Fruit fly (Drosophila melanogaster): Measurements from ENCODE around the gene Hmgcl.
A peak's percentile ranks its signal among the peaks of the same experiment; 100 is the strongest.

Gene Hmgcl

DNA sequence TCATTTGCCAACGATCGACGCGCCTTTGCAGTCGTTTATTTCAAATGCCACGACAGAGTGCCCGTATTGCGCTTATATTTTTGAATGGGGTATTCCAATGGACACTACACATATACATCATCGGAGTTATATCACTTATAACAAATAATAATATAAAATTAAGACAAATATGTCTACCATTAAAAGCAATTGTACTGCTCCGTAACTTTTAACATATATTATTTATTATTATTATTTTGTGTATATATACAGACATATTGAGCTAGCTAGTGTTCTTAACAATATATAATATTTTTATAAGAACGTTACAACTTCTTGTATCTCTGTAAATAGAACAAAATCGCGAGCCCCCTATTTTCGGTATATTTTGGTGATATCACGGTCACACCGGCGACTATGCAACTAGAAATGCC, 3.9 kb downstream of the Hmgcl start, which contains the start of the genes sip2 and Coprox (continued):
- TF ChIP-seq emc (GFP tag; optimal IDR thresholded peaks at IDR 0.05) = no peak
- no peak for TF ChIP-seq CG43689 (GFP tag; IDR thresholded peaks at IDR 0.05)
- peak; percentile 50 for TF ChIP-seq Chrac-16 (GFP tag; optimal IDR thresholded peaks at IDR 0.05)
- peak; percentile 27; the same call in 1 of the 3 replicates for TF ChIP-seq CG11695 (GFP tag; IDR thresholded peaks at IDR 0.05)
- TF ChIP-seq CG10543 (GFP tag; optimal IDR thresholded peaks at IDR 0.05) = peak; percentile 68
- TF ChIP-seq Oaz (GFP tag; IDR thresholded peaks at IDR 0.05) = no peak
- TF ChIP-seq crc (GFP tag; optimal IDR thresholded peaks at IDR 0.05) = no peak
- TF ChIP-seq lov (optimal IDR thresholded peaks at IDR 0.05) = no peak
- no peak for TF ChIP-seq lov (GFP tag; IDR thresholded peaks at IDR 0.05)
- no peak for TF ChIP-seq CG17186 (GFP tag; optimal IDR thresholded peaks at IDR 0.05)
- no peak for TF ChIP-seq CG14860 (GFP tag; IDR thresholded peaks at IDR 0.05; ENCODE audit: partially characterized antibody)
- no peak for TF ChIP-seq HmgD (GFP tag; optimal IDR thresholded peaks at IDR 0.05)
- peak; percentile 56 for TF ChIP-seq CG2120 (GFP tag; optimal IDR thresholded peaks at IDR 0.05)
- 0 out of 2 replicates have a peak, but pooled peaks have one; percentile 25 for TF ChIP-seq ttk (GFP tag; IDR thresholded peaks at IDR 0.05)
- TF ChIP-seq sr (GFP tag; IDR thresholded peaks at IDR 0.05) = no peak
- peak; percentile 62 for TF ChIP-seq sens (GFP tag)
- TF ChIP-seq D19A (tag; optimal IDR thresholded peaks at IDR 0.05) = peak; percentile 37
- no peak for TF ChIP-seq CG8944 (GFP tag; optimal IDR thresholded peaks at IDR 0.05)
- TF ChIP-seq unpg (GFP tag; optimal IDR thresholded peaks at IDR 0.05) = peak; percentile 78
- TF ChIP-seq ara (GFP tag; IDR thresholded peaks at IDR 0.05) = no peak
- TF ChIP-seq chm (GFP tag; IDR thresholded peaks at IDR 0.05) = no peak
- no peak for TF ChIP-seq CHES-1-like (GFP tag; optimal IDR thresholded peaks at IDR 0.05)
- TF ChIP-seq MESR4 (GFP tag; optimal IDR thresholded peaks at IDR 0.05) = no peak
- TF ChIP-seq esg (GFP tag; conservative IDR thresholded peaks at IDR 0.05) = peak; percentile 55
- TF ChIP-seq Hr51 (GFP tag; optimal IDR thresholded peaks at IDR 0.05) = no peak
- TF ChIP-seq wdn (GFP tag; IDR thresholded peaks at IDR 0.05) = 0 out of 2 replicates have a peak, but pooled peaks have one; percentile 17
- no peak for TF ChIP-seq gcm2 (GFP tag; optimal IDR thresholded peaks at IDR 0.05)
- peak; percentile 62 for TF ChIP-seq CG7271 (tag; optimal IDR thresholded peaks at IDR 0.05)
- TF ChIP-seq kah (GFP tag; optimal IDR thresholded peaks at IDR 0.05) = peak; percentile 14
- no peak for TF ChIP-seq C15 (GFP tag; IDR thresholded peaks at IDR 0.05)
- TF ChIP-seq Adf1 (GFP tag; IDR thresholded peaks at IDR 0.05) = no peak
- peak; percentile 38; the same call in 1 of the 2 replicates for TF ChIP-seq Drgx (GFP tag; IDR thresholded peaks at IDR 0.05)
- TF ChIP-seq CG7372 (GFP tag; IDR thresholded peaks at IDR 0.05) = 0 out of 2 replicates have a peak, but pooled peaks have one; percentile 23
- no peak for TF ChIP-seq dmrt99B (tag; optimal IDR thresholded peaks at IDR 0.05)
- TF ChIP-seq E2f2 (GFP tag; IDR thresholded peaks at IDR 0.05) = peak; percentile 84
- TF ChIP-seq kni (GFP tag; optimal IDR thresholded peaks at IDR 0.05) = peak; percentile 30
- peak; percentile 76 for TF ChIP-seq phol (tag; optimal IDR thresholded peaks at IDR 0.05)
- TF ChIP-seq Usf (GFP tag; optimal IDR thresholded peaks at IDR 0.05) = peak; percentile 29
- TF ChIP-seq CG12071 (GFP tag; optimal IDR thresholded peaks at IDR 0.05) = no peak
- no peak; the same call in 1 of the 2 replicates for TF ChIP-seq Ada2b (GFP tag; IDR thresholded peaks at IDR 0.05)
- peak; percentile 56 for TF ChIP-seq CG18619 (GFP tag; optimal IDR thresholded peaks at IDR 0.05)
- TF ChIP-seq B-H2 (GFP tag; optimal IDR thresholded peaks at IDR 0.05) = peak; percentile 55
- TF ChIP-seq CG15479 (GFP tag; optimal IDR thresholded peaks at IDR 0.05) = peak; percentile 1
- no peak for TF ChIP-seq NK7.1 (GFP tag; optimal IDR thresholded peaks at IDR 0.05)
- no peak for TF ChIP-seq CG31365 (tag; optimal IDR thresholded peaks at IDR 0.05)
- TF ChIP-seq Rfx (GFP tag; IDR thresholded peaks at IDR 0.05) = peak; percentile 62
- TF ChIP-seq CG12391 (tag; optimal IDR thresholded peaks at IDR 0.05) = peak; percentile 88
- no peak for TF ChIP-seq Bteb2 (GFP tag; optimal IDR thresholded peaks at IDR 0.05)
- peak; percentile 78 for TF ChIP-seq CG10267 (tag; optimal IDR thresholded peaks at IDR 0.05)
- TF ChIP-seq CrebB (tag; optimal IDR thresholded peaks at IDR 0.05) = peak; percentile 50
- TF ChIP-seq Kr (GFP tag; optimal IDR thresholded peaks at IDR 0.05) = no peak
- TF ChIP-seq sens-2 (GFP tag; IDR thresholded peaks at IDR 0.05) = no peak
